Worm (Caenorhabditis elegans): ENCODE data around the gene skr-19.

The skr-19 gene

ce11 chrX:13249102-13249501 lies 24.6 kb upstream of the skr-19 start:
- TF ChIP-seq nhr-11 (tag; optimal IDR thresholded peaks at IDR 0.05) (no peak), mbf-1 (tag; optimal IDR thresholded peaks at IDR 0.05) (no peak), C34F6.9 (tag; optimal IDR thresholded peaks at IDR 0.05) (no peak), zag-1 (tag; optimal IDR thresholded peaks at IDR 0.05) (no peak), ZK546.5 (tag; optimal IDR thresholded peaks at IDR 0.05) (no peak), Y55F3AM.14 (GFP tag; optimal IDR thresholded peaks at IDR 0.05) (no peak), dmd-4 (tag; optimal IDR thresholded peaks at IDR 0.05) (no peak), sem-4 (tag; optimal IDR thresholded peaks at IDR 0.05) (no peak), alr-1 (tag; optimal IDR thresholded peaks at IDR 0.05) (no peak), skn-1 (tag; optimal IDR thresholded peaks at IDR 0.05) (no peak), lsy-2 (tag; optimal IDR thresholded peaks at IDR 0.05) (no peak), sma-9 (GFP tag; optimal IDR thresholded peaks at IDR 0.05) (no peak), sma-9 (tag; optimal IDR thresholded peaks at IDR 0.05) (no peak), F13H6.1 (tag; optimal IDR thresholded peaks at IDR 0.05) (no peak), ama-1 (optimal IDR thresholded peaks at IDR 0.05) (no peak), lin-11 (tag; optimal IDR thresholded peaks at IDR 0.05) (no peak), peb-1 (tag; optimal IDR thresholded peaks at IDR 0.05) (no peak), nhr-10 (tag; optimal IDR thresholded peaks at IDR 0.05) (no peak), nhr-25 (tag; optimal IDR thresholded peaks at IDR 0.05) (no peak), lin-13 (GFP tag; optimal IDR thresholded peaks at IDR 0.05) (no peak)

ce11 chrX:13248265-13248664 lies 23.8 kb upstream of the skr-19 start, which contains the start of gene K08H2.7:
K08H2.7 (minus strand) TSS chrX:13248437.
- peak; percentile 55 for TF ChIP-seq nhr-25 (tag; optimal IDR thresholded peaks at IDR 0.05)
- no peak for TF ChIP-seq elt-3 (tag; optimal IDR thresholded peaks at IDR 0.05)
- TF ChIP-seq nhr-11 (tag; optimal IDR thresholded peaks at IDR 0.05) = no peak
- TF ChIP-seq nhr-12 (tag; optimal IDR thresholded peaks at IDR 0.05) = no peak
- no peak for TF ChIP-seq F13H6.1 (tag; optimal IDR thresholded peaks at IDR 0.05)
- TF ChIP-seq unc-55 (GFP tag; optimal IDR thresholded peaks at IDR 0.05) = no peak
- TF ChIP-seq lin-39 (tag; optimal IDR thresholded peaks at IDR 0.05) = no peak
- no peak for TF ChIP-seq gmeb-1 (tag; optimal IDR thresholded peaks at IDR 0.05)
- no peak for TF ChIP-seq crh-2 (tag; optimal IDR thresholded peaks at IDR 0.05)
- no peak for TF ChIP-seq Y55F3AM.14 (GFP tag; optimal IDR thresholded peaks at IDR 0.05)
- peak; percentile 43 for TF ChIP-seq nhr-23 (tag; optimal IDR thresholded peaks at IDR 0.05)
- TF ChIP-seq mdl-1 (tag; optimal IDR thresholded peaks at IDR 0.05) = no peak
- TF ChIP-seq ama-1 (optimal IDR thresholded peaks at IDR 0.05) = no peak
- TF ChIP-seq nhr-77 (tag; optimal IDR thresholded peaks at IDR 0.05) = no peak
- no peak for TF ChIP-seq mbf-1 (tag; optimal IDR thresholded peaks at IDR 0.05)
- peak; percentile 23 for TF ChIP-seq ceh-16 (tag; optimal IDR thresholded peaks at IDR 0.05)
- TF ChIP-seq nhr-21 (tag; optimal IDR thresholded peaks at IDR 0.05) = no peak
- TF ChIP-seq lsy-2 (tag; optimal IDR thresholded peaks at IDR 0.05) = no peak
- TF ChIP-seq nhr-129 (tag; optimal IDR thresholded peaks at IDR 0.05) = no peak
- no peak for TF ChIP-seq ztf-11 (tag; optimal IDR thresholded peaks at IDR 0.05)
- peak; percentile 91 for TF ChIP-seq elt-1 (tag; optimal IDR thresholded peaks at IDR 0.05)
- TF ChIP-seq peb-1 (tag; optimal IDR thresholded peaks at IDR 0.05) = no peak
- no peak for TF ChIP-seq ceh-82 (tag; optimal IDR thresholded peaks at IDR 0.05)
- no peak for TF ChIP-seq nhr-6 (tag; optimal IDR thresholded peaks at IDR 0.05)
- no peak for TF ChIP-seq lin-13 (GFP tag; optimal IDR thresholded peaks at IDR 0.05)
- no peak for TF ChIP-seq alr-1 (tag; optimal IDR thresholded peaks at IDR 0.05)
- no peak for TF ChIP-seq nhr-237 (tag; optimal IDR thresholded peaks at IDR 0.05)
- no peak for TF ChIP-seq mab-5 (tag; optimal IDR thresholded peaks at IDR 0.05)
- TF ChIP-seq C34F6.9 (tag; optimal IDR thresholded peaks at IDR 0.05) = no peak
- no peak for TF ChIP-seq ztf-4 (tag; optimal IDR thresholded peaks at IDR 0.05)
- TF ChIP-seq unc-39 (tag; optimal IDR thresholded peaks at IDR 0.05) = no peak
- TF ChIP-seq R02D3.7 (tag; optimal IDR thresholded peaks at IDR 0.05) = no peak
- TF ChIP-seq lin-11 (tag; optimal IDR thresholded peaks at IDR 0.05) = no peak
- TF ChIP-seq sma-9 (GFP tag; optimal IDR thresholded peaks at IDR 0.05) = peak; percentile 81
- TF ChIP-seq sma-9 (tag; optimal IDR thresholded peaks at IDR 0.05) = no peak

- TF ChIP-seq gmeb-1 (tag; optimal IDR thresholded peaks at IDR 0.05) (peak; percentile 14), elt-1 (tag; optimal IDR thresholded peaks at IDR 0.05) (no peak), ama-1 (optimal IDR thresholded peaks at IDR 0.05) (no peak), ztf-1 (GFP tag; conservative IDR thresholded peaks at IDR 0.05) (no peak), peb-1 (tag; optimal IDR thresholded peaks at IDR 0.05) (no peak), crh-2 (tag; optimal IDR thresholded peaks at IDR 0.05) (no peak), lsy-2 (tag; optimal IDR thresholded peaks at IDR 0.05) (no peak), lin-39 (tag; optimal IDR thresholded peaks at IDR 0.05) (no peak), nhr-25 (tag; optimal IDR thresholded peaks at IDR 0.05) (no peak), unc-62 (GFP tag; optimal IDR thresholded peaks at IDR 0.05) (no peak), mdl-1 (tag; optimal IDR thresholded peaks at IDR 0.05) (no peak), fos-1 (tag; optimal IDR thresholded peaks at IDR 0.05) (peak; percentile 26), sma-9 (GFP tag; optimal IDR thresholded peaks at IDR 0.05) (peak; percentile 44), sma-9 (tag; optimal IDR thresholded peaks at IDR 0.05) (no peak), egl-27 (tag; optimal IDR thresholded peaks at IDR 0.05) (no peak)
Observed at ce11 chrX:13247614-13248013, 23.1 kb upstream of the skr-19 start.
